Worm (Caenorhabditis elegans) whole organism, young adult: ENCODE measurements around the gene T24E12.3.
"Not testable (repeated sequence)": the region's sequence is repeated elsewhere in the genome, so short reads cannot be mapped to it uniquely, and the experiment has no call there.

ENCODE experiments used
- B0019.2 ChIP-seq: fragments of 200-800 bp; sonication (Bioruptor generic); conservative IDR thresholded peaks from 2 replicates; pipeline ENCODE4 v1.3.6; 2022; ENCODE audit warnings: missing genetic modification reagents, missing genetic modification characterization, missing compliant biosample characterization
- C06A6.2 ChIP-seq: fragments of 200-800 bp; sonication (Bioruptor generic); conservative IDR thresholded peaks from 2 replicates; pipeline ENCODE4 v1.3.6; 2022; ENCODE audit warnings: missing genetic modification characterization, missing compliant biosample characterization
- F10E7.11 ChIP-seq: sonication (generic microtip); optimal IDR thresholded peaks from 2 replicates; lab custom pipeline; 2017; ENCODE audit warnings: mild to moderate bottlenecking, missing genetic modification characterization, moderate library complexity, missing compliant biosample characterization
- F23B12.7 ChIP-seq: sonication (generic microtip); optimal IDR thresholded peaks from 2 replicates; lab custom pipeline; 2017; ENCODE audit warnings: missing genetic modification characterization, mild to moderate bottlenecking, missing compliant biosample characterization, antibody characterized with exemption, moderate library complexity; ENCODE audit not compliant: insufficient read depth
- F33H1.4 ChIP-seq: fragments of 200-800 bp; sonication (Bioruptor generic); IDR thresholded peaks from 2 replicates; pipeline ENCODE4 v1.3.6; 2022; ENCODE audit warnings: missing genetic modification reagents, missing genetic modification characterization, missing compliant biosample characterization
- F49E8.2 ChIP-seq: sonication (generic microtip); optimal IDR thresholded peaks from 3 replicates; lab custom pipeline; 2017; ENCODE audit warnings: missing genetic modification characterization, mild to moderate bottlenecking, missing compliant biosample characterization, antibody characterized with exemption, moderate library complexity; ENCODE audit not compliant: insufficient read depth
- T26A5.8 ChIP-seq: sonication (generic microtip); optimal IDR thresholded peaks from 2 replicates; lab custom pipeline; 2016; ENCODE audit warnings: missing genetic modification characterization, missing compliant biosample characterization
- Y95B8A.8 ChIP-seq: fragments of 200-800 bp; sonication (Bioruptor generic); IDR thresholded peaks from 2 replicates; pipeline ENCODE4 v1.3.6; 2022; ENCODE audit warnings: missing genetic modification reagents, missing genetic modification characterization, missing compliant biosample characterization
- aptf-3 ChIP-seq: fragments of 200-800 bp; sonication (Bioruptor generic); IDR thresholded peaks from 2 replicates; pipeline ENCODE4 v1.3.6; 2022; ENCODE audit warnings: missing genetic modification characterization, missing compliant biosample characterization
- athp-1 ChIP-seq: sonication (generic microtip); optimal IDR thresholded peaks from 2 replicates; lab custom pipeline; 2017; ENCODE audit warnings: mild to moderate bottlenecking, missing genetic modification characterization, missing compliant biosample characterization
- cebp-1 ChIP-seq, 2 experiments: fragments of 200-800 bp in 1 of 2; sonication (Bioruptor generic) in 1 of 2; sonication (generic microtip) in 1 of 2; IDR thresholded peaks in 1 of 2; optimal IDR thresholded peaks in 1 of 2; 2 replicates each; pipeline versions ENCODE4 v1.3.6 to Lab custom; 2017 to 2022; ENCODE audit warnings: missing compliant biosample characterization in 2 of 2, missing genetic modification characterization in 2 of 2, mild to moderate bottlenecking in 1 of 2, missing genetic modification reagents in 1 of 2, moderate library complexity in 1 of 2
- ceh-100 ChIP-seq: fragments of 200-800 bp; sonication (Bioruptor generic); IDR thresholded peaks from 2 replicates; pipeline ENCODE4 v1.3.6; 2022; ENCODE audit warnings: missing genetic modification reagents, missing genetic modification characterization, missing compliant biosample characterization
- ceh-40 ChIP-seq: fragments of 200-800 bp; sonication (Bioruptor generic); IDR thresholded peaks from 2 replicates; pipeline ENCODE4 v1.3.6; 2022; ENCODE audit warnings: missing genetic modification characterization, missing compliant biosample characterization
- ceh-79 ChIP-seq: sonication (generic microtip); optimal IDR thresholded peaks from 2 replicates; lab custom pipeline; 2017; ENCODE audit warnings: mild to moderate bottlenecking, missing genetic modification characterization, missing compliant biosample characterization
- ceh-91 ChIP-seq: fragments of 200-800 bp; sonication (Bioruptor generic); IDR thresholded peaks from 2 replicates; pipeline ENCODE4 v1.3.6; 2022; ENCODE audit warnings: missing genetic modification reagents, missing genetic modification characterization, missing compliant biosample characterization
- dox-1 ChIP-seq: fragments of 200-800 bp; sonication (Bioruptor generic); IDR thresholded peaks from 2 replicates; pipeline ENCODE4 v1.3.6; 2022; ENCODE audit warnings: missing genetic modification reagents, missing genetic modification characterization, missing compliant biosample characterization
- efl-1 ChIP-seq: fragments of 150-350 bp; optimal IDR thresholded peaks from 2 replicates; lab custom pipeline; 2014; ENCODE audit warnings: missing biosample characterization, missing genetic modification reagents, missing genetic modification characterization
- egl-18 ChIP-seq: fragments of 200-800 bp; sonication (Bioruptor generic); IDR thresholded peaks from 2 replicates; pipeline ENCODE4 v1.3.6; 2022; ENCODE audit warnings: missing genetic modification reagents, missing genetic modification characterization, missing compliant biosample characterization
- hlh-12 ChIP-seq: sonication (generic microtip); optimal IDR thresholded peaks from 2 replicates; lab custom pipeline; 2016; ENCODE audit warnings: missing genetic modification characterization, missing compliant biosample characterization
- hrde-1 ChIP-seq: sonication (generic microtip); optimal IDR thresholded peaks from 2 replicates; lab custom pipeline; 2016; ENCODE audit warnings: missing genetic modification characterization, mild to moderate bottlenecking, missing compliant biosample characterization, moderate library complexity, missing genotype, missing genetic modification reagents, borderline replicate concordance
- lin-40 ChIP-seq: sonication (generic microtip); optimal IDR thresholded peaks from 2 replicates; lab custom pipeline; 2016; ENCODE audit warnings: missing genetic modification characterization, mild to moderate bottlenecking, missing compliant biosample characterization, missing genotype, missing genetic modification reagents
- nfya-1 ChIP-seq: sonication (generic microtip); optimal IDR thresholded peaks from 2 replicates; lab custom pipeline; 2017; ENCODE audit warnings: antibody characterized with exemption, missing compliant biosample characterization, missing genetic modification characterization, borderline replicate concordance; ENCODE audit not compliant: insufficient read depth
- nfyb-1 ChIP-seq: fragments of 200-800 bp; sonication (Bioruptor generic); IDR thresholded peaks from 2 replicates; pipeline ENCODE4 v1.3.6; 2022; ENCODE audit warnings: missing genetic modification reagents, missing genetic modification characterization, missing compliant biosample characterization
- rec-8 ChIP-seq, 2 experiments: sonication (generic microtip); optimal IDR thresholded peaks; 2 replicates each; lab custom pipeline; 2016; ENCODE audit warnings: mild to moderate bottlenecking in 2 of 2, missing genetic modification characterization in 2 of 2, missing genetic modification reagents in 2 of 2, missing genotype in 2 of 2, missing biosample characterization in 1 of 2, missing compliant biosample characterization in 1 of 2, moderate library complexity in 1 of 2
- snpc-1.1 ChIP-seq: sonication (generic microtip); optimal IDR thresholded peaks from 2 replicates; lab custom pipeline; 2017; ENCODE audit warnings: missing genetic modification characterization, mild to moderate bottlenecking, missing compliant biosample characterization, antibody characterized with exemption, moderate library complexity, missing genotype, missing genetic modification reagents; ENCODE audit not compliant: insufficient read depth
- sptf-2 ChIP-seq: fragments of 200-800 bp; sonication (Bioruptor generic); optimal IDR thresholded peaks from 2 replicates; lab custom pipeline; 2018; ENCODE audit warnings: mild to moderate bottlenecking, missing genetic modification characterization, missing compliant biosample characterization
- tbx-9 ChIP-seq: sonication (generic microtip); optimal IDR thresholded peaks from 2 replicates; lab custom pipeline; 2016; ENCODE audit warnings: borderline replicate concordance, missing genetic modification characterization, inconsistent platforms, missing compliant biosample characterization
- xnd-1 ChIP-seq: sonication (generic microtip); optimal IDR thresholded peaks from 2 replicates; lab custom pipeline; 2016; ENCODE audit warnings: missing genotype, missing genetic modification reagents, missing genetic modification characterization, missing compliant biosample characterization
- ztf-25 ChIP-seq: fragments of 200-800 bp; sonication (Bioruptor generic); IDR thresholded peaks from 2 replicates; pipeline ENCODE4 v1.3.6; 2022; ENCODE audit warnings: missing genetic modification reagents, missing genetic modification characterization, missing compliant biosample characterization

The T24E12.3 gene

DNA sequence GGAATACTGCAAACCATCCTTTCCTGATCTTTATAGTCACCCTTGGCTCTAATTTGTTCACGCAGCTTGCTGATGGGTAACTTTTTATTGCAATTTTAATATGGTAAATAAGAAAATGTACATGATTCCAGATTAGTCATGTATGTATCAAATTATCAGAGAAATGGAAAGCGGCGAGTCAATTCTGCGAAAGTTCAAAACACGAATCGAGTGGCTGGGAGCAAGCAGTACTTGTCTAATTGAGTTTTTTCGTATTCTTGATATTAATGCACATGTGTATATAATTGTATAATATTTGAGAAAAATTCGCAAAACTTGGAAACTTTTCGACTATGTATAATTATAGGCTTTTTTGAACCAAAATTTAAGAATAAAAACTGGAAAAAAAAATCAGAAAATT lies 16.8 kb upstream of the T24E12.3 start, which contains the start of gene T24E12.12:
TSS of gene T24E12.12 (plus strand) at position 281 of the 400 bp plus-strand sequence.
- TF ChIP-seq efl-1 (GFP tag; lab: Kevin White, UChicago) (no peak), ceh-100 (no peak), C06A6.2 (GFP tag; lab: Robert Waterston, UW) (no peak)

ce11 chrII:3761599-3761998 lies 14.2 kb upstream of the T24E12.3 start, which contains the start of gene T24E12.6:
TSS of gene T24E12.6 (minus strand) at chrII:3761699.
- TF ChIP-seq xnd-1 (tag; lab: Kevin White, UChicago); nfya-1 (tag; lab: Kevin White, UChicago); sptf-2 (GFP tag; lab: Kevin White, UChicago): not testable (repeated sequence)

DNA sequence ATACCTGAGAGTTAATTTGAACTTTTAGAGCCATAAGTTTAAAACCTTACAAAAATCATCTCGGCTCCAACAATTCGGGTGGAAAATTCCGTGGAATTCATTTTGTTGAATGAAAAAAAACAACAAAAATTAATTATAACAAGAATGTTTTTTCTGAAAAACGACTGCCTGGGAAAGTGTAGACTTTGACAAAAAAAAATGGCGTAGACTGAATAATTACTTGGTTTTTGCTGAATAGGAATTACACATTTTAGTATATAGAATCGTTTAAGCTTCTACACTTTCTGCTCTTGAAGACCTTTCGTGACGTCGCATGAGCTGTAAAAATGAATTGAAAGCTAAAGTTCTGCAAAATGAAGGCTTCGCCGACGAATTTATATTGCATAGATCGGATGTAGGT lies 11.3 kb upstream of the T24E12.3 start, which contains the start of gene srx-112:
TSS of gene srx-112 (minus strand) at position 101 of the 400 bp plus-strand sequence.
- TF ChIP-seq F23B12.7 (tag; lab: Kevin White, UChicago) (no peak), xnd-1 (tag; lab: Kevin White, UChicago) (no peak), lin-40 (tag; lab: Kevin White, UChicago) (no peak), ztf-25 (GFP tag; lab: Robert Waterston, UW) (no peak), F10E7.11 (tag; lab: Kevin White, UChicago) (no peak), snpc-1.1 (tag; lab: Kevin White, UChicago) (no peak), hlh-12 (tag; lab: Kevin White, UChicago) (no peak), cebp-1 (GFP tag; IDR thresholded peaks at IDR 0.05; lab: Robert Waterston, UW) (no peak), cebp-1 (tag; optimal IDR thresholded peaks at IDR 0.05; lab: Kevin White, UChicago) (no peak)
- TF ChIP-seq, all 124 proteins: peak for 0

- no peak for TF ChIP-seq F49E8.2 (tag; lab: Kevin White, UChicago)
- no peak for TF ChIP-seq dox-1
- TF ChIP-seq ceh-91 (GFP tag; lab: Robert Waterston, UW), result no peak
- no peak for TF ChIP-seq xnd-1 (tag; lab: Kevin White, UChicago)
- TF ChIP-seq ceh-79, result no peak
- no peak for TF ChIP-seq egl-18
- TF ChIP-seq aptf-3, result no peak
- no peak for TF ChIP-seq athp-1
- TF ChIP-seq C06A6.2 (GFP tag; lab: Robert Waterston, UW), result no peak
These were observed 4.2 kb upstream of the T24E12.3 start for ce11 chrII:3771640-3772039.

DNA sequence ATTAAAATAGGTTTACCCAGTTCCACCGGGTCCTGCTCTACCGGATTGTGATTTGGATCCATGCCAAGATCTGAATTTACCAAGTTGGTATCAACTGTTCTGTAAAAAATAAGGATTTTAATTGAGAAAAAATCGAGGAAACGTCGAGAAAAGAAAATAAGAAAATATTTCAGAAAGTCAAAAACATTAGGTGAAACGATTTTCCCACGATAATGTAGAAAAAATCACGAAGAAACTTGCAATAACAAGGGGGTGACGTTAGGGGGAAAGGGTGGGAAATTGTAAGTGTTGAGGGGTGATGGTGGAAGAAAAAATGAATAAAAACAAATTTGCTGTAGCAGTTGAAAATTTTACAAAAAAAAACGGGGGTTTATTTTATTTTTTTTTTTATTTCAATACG lies 2.7 kb upstream of the T24E12.3 start, which contains the start of gene T24E12.10:
TSS of gene T24E12.10 (minus strand) at position 101 of the 400 bp plus-strand sequence.
- TF ChIP-seq rec-8 (tag; optimal IDR thresholded peaks at IDR 0.05; lab: Kevin White, UChicago), result no peak

- TF ChIP-seq nfyb-1 (GFP tag; lab: Robert Waterston, UW) (no peak), T26A5.8 (no peak), Y95B8A.8 (GFP tag; lab: Robert Waterston, UW) (no peak), tbx-9 (tag; lab: Kevin White, UChicago) (no peak), F33H1.4 (GFP tag; lab: Robert Waterston, UW) (no peak)
These were observed 2.0 kb downstream of the T24E12.3 start for ce11 chrII:3777802-3778201.

DNA sequence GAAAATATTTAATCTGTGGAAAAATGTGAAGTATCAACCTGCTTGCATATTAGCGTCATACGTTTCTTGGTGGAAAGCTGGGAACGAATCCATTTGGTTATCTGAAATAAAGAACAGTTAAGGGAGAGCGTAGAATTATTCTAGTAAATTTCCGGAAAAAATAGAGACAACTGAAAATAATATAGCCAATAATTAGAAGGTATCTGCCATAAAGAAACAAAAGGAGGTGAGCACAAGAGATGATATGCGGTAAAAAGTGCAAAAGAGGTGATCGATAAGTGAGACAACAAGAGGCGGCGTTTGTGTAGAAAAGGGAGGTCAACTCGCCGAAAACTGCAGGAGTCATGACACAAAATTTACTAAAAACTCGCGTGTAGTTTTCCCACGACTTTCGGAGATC lies 3.6 kb downstream of the T24E12.3 start, which contains the start of gene T24E12.11:
TSS of gene T24E12.11 (minus strand) at position 101 of the 400 bp plus-strand sequence.
- TF ChIP-seq F23B12.7 (tag; lab: Kevin White, UChicago), result no peak
- TF ChIP-seq hrde-1 (tag; lab: Kevin White, UChicago), result no peak
- TF ChIP-seq nfya-1 (tag; lab: Kevin White, UChicago), result no peak
- no peak for TF ChIP-seq ceh-40 (GFP tag; lab: Robert Waterston, UW)
- TF ChIP-seq Y95B8A.8 (GFP tag; lab: Robert Waterston, UW), result no peak
- TF ChIP-seq B0019.2 (GFP tag; lab: Robert Waterston, UW), result no peak
